Worm (Caenorhabditis elegans): ENCODE results near the gene lgc-53.

- TF ChIP-seq F23B12.7 (tag; optimal IDR thresholded peaks at IDR 0.05; ENCODE audit: insufficient read depth) = no peak
- no peak for TF ChIP-seq B0019.2 (GFP tag; conservative IDR thresholded peaks at IDR 0.05)
- no peak for TF ChIP-seq aptf-2 (GFP tag; conservative IDR thresholded peaks at IDR 0.05)
- TF ChIP-seq lsy-27 (tag; optimal IDR thresholded peaks at IDR 0.05; ENCODE audit: borderline replicate concordance, insufficient read depth) = no peak
- no peak for TF ChIP-seq nhr-120 (GFP tag; IDR thresholded peaks at IDR 0.05)
- no peak for TF ChIP-seq dpff-1 (tag; optimal IDR thresholded peaks at IDR 0.05)
- no peak for TF ChIP-seq lin-26 (GFP tag; IDR thresholded peaks at IDR 0.05)
- no peak for TF ChIP-seq fkh-3 (tag; optimal IDR thresholded peaks at IDR 0.05)
- no peak for TF ChIP-seq ztf-6 (GFP tag; IDR thresholded peaks at IDR 0.05)
- no peak for TF ChIP-seq ztf-26 (tag; optimal IDR thresholded peaks at IDR 0.05)
These were observed 26.0 kb downstream of the lgc-53 start for ce11 chrX:16737478-16737877.

Measured in whole organism, young adult.